Worm (Caenorhabditis elegans) whole organism, L4/young adult: ENCODE data around the gene pitr-4.

Experiments
- W03F9.2 ChIP-seq: fragments of 150-350 bp; optimal IDR thresholded peaks from 2 replicates; lab custom pipeline; 2014; ENCODE audit warnings: missing biosample characterization, missing genetic modification characterization
- dao-5 ChIP-seq: sonication (generic microtip); optimal IDR thresholded peaks from 2 replicates; lab custom pipeline; 2016; ENCODE audit warnings: missing genotype, missing genetic modification characterization, moderate library complexity, missing compliant biosample characterization
- him-1 ChIP-seq: sonication (generic microtip); optimal IDR thresholded peaks from 2 replicates; lab custom pipeline; 2016; ENCODE audit warnings: missing genotype, missing genetic modification reagents, missing genetic modification characterization, missing compliant biosample characterization

pitr-4 gene

DNA sequence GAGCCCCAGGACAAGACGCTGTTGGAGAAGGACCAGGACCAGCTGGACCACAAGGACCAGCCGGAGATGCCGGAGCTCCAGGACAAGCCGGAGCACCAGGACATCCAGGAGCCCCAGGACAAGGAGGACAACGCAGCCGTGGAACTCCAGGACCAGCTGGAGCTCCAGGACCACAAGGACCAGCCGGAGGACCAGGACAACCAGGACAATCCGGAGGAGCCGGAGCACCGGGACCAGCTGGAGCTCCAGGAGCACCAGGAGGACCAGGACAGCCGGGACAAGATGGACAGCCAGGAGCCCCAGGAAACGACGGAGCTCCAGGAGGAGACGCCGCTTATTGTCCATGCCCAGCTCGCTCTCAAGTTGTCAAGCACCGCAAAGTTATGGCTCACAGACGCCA lies 30.9 kb downstream of the pitr-4 start:
- TF ChIP-seq dao-5 (tag; lab: Kevin White, UChicago) (no peak), W03F9.2 (tag; lab: Kevin White, UChicago) (no peak), him-1 (tag; lab: Kevin White, UChicago) (no peak)

DNA sequence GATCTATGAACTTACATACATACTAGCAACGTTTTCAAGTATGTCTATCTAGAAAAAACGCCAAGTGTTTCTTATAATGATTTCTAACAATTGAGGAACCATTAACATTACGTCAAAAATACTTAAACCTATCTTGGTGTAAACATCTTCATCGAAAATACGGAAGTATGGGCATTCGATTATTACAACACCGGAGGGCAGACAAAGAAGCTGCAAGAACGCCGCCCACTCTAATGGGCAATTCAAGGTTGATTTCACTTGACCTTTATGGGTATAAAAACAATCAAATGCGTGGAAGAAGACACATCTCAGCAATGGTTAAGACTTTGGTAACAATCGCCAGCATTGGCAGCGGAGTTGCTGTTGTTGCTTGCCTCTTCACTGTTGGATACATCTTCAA lies 31.8 kb downstream of the pitr-4 start, which contains the start of gene col-146:
TSS of gene col-146 (plus strand) at position 301 of the 400 bp plus-strand sequence.
- TF ChIP-seq dao-5 (tag; lab: Kevin White, UChicago), result no peak
- TF ChIP-seq W03F9.2 (tag; lab: Kevin White, UChicago), result no peak
- TF ChIP-seq him-1 (tag; lab: Kevin White, UChicago), result no peak

DNA sequence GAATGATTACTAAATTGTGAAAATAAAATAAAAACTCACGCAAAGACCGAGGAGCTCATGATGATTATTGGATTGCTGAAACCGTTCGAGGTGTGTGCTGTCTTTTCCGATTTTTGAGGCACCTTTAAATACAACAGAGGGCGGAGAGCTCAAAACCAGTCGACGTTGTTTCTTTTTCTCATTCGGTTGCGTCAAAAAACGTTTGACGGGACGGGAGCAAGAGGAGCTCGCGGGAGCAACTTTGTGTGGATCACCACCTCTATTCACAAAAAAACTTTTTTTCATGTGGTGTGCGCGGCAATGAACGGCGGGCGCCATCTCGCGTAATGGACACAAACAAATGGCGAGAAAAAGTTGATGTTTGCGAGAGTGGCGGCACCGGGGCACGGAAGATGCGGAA lies 32.3 kb downstream of the pitr-4 start, which contains the start of gene idpc-3:
TSS of gene idpc-3 (minus strand) at position 101 of the 400 bp plus-strand sequence.
- TF ChIP-seq W03F9.2 (tag; lab: Kevin White, UChicago) (no peak), him-1 (tag; lab: Kevin White, UChicago) (no peak), dao-5 (tag; lab: Kevin White, UChicago) (no peak)

DNA sequence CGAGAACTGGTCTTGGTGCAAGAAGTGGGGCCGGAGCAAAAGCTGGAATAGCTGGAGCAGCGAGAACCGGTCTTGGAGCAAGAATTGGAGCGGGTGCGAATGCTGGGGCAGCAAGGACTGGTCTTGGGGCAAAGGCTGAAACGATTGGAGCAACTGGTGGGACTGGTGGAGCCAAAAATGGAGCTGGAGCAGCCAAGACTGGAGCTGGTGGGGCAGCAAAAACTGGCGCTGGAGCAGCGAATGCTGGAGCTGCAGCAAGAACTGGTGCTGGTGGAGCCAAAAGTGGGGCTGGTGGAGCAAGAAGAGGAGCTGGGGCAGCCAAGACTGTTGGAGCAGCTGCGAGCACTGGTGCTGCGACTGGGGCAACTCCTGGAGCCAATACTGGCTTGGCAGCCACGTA lies 32.8 kb downstream of the pitr-4 start:
- no peak for TF ChIP-seq dao-5 (tag; lab: Kevin White, UChicago)
- TF ChIP-seq him-1 (tag; lab: Kevin White, UChicago), result no peak
- no peak for TF ChIP-seq W03F9.2 (tag; lab: Kevin White, UChicago)

DNA sequence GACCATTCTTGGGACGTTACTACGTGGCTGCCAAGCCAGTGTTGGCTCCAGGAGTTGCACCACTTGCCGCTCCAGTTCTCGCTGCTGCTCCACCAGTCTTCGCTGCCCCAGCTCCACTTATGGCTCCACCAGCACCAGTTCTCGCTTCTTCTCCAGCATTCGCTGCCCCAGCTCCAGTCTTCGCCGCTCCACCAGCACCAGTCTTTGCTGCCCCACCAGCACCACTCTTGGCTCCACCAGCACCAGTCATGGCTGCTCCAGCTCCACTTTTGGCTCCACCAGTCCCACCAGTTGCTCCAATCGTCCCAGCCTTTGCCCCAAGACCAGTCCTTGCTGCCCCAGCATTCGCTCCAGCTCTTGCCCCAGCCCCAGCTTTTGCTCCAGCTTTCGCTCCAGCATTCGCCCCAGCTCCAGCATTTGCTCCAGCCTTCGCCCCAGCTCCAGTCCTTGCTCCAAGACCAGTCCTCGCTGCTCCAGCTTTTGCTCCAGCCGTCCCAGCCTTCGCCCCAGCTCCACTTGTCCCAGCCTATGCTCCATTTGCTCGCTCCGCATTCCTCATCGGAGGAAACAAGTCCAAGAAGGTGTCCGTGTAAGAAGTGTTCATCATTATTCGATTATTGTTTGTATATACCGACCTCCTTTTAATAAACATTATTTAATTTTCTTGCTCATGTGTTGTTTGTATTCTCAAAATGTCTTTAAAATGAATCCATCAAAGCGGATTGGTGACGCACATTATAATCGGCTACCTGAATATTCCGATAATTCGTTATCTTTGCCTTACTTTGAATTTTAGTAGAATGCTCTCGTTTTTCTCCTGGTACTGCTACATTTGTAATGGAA lies 35.6 kb downstream of the pitr-4 start, which contains the start of gene T06E4.7:
TSS of gene T06E4.7 (plus strand) at position 793 of the 843 bp plus-strand sequence.
- TF ChIP-seq W03F9.2 (tag; lab: Kevin White, UChicago) (no peak), him-1 (tag; lab: Kevin White, UChicago) (no peak), dao-5 (tag; lab: Kevin White, UChicago) (no peak)

DNA sequence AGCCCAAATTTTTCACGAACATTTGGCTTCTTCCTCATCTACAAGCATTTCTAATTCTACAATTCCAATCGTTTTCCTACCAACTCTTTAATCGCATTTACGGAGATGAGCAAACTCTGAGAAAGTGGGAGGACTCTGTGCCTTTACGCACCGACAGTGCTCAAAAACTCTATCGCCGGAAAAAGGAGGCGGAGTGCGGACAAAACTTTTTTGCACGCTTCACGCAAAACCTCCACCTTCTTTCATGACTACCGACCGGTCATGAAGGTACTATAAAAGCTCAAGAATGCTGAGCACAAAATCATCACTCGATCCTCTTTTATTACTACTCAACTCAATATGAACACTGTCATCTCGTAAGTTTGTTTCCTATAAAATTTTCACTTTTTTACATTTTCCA lies 36.3 kb downstream of the pitr-4 start, which contains the start of gene idpc-4:
TSS of gene idpc-4 (plus strand) at position 301 of the 400 bp plus-strand sequence.
- no peak for TF ChIP-seq him-1 (tag; lab: Kevin White, UChicago)
- no peak for TF ChIP-seq dao-5 (tag; lab: Kevin White, UChicago)
- no peak for TF ChIP-seq W03F9.2 (tag; lab: Kevin White, UChicago)

DNA sequence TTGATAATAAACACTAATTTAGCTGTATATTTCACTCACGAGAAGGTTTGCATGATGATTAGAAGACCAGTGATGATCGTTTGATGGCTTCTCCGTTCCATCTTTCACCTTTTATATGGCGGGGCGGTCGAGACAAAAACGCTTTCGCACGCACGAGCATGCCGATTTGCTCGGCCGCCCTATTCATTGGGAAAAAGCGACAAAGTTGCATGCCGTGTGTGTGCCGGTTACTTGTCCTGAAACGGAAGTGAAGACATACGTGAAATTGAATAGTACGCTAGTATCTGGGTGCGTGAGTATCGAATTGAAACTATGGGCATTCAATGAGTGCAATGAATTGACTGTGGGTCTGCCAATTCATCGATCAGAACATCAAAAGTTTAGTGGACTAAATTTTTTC lies 38.6 kb downstream of the pitr-4 start, which contains the start of gene idpc-5:
TSS of gene idpc-5 (minus strand) at position 101 of the 400 bp plus-strand sequence.
- no peak for TF ChIP-seq dao-5 (tag; lab: Kevin White, UChicago)
- no peak for TF ChIP-seq him-1 (tag; lab: Kevin White, UChicago)
- no peak for TF ChIP-seq W03F9.2 (tag; lab: Kevin White, UChicago)

DNA sequence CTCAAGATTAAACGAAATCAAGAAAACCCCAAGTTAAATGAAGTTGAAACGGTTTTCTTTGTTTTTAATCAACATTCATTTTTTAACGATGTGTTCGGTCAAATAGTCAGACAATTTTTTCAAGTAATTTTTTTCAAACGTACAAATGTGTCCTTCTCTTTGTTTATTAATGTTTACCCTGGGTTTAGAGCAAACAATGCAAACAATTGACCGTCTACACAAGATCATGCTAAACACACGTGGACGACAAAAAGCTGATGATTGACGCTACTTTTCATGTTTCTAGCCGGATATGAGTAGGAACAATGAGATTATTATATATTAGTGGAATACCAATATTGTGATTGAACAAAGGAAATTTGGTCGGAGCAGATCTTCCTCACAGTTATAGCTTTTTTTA lies 40.0 kb downstream of the pitr-4 start:
- no peak for TF ChIP-seq W03F9.2 (tag; lab: Kevin White, UChicago)

DNA sequence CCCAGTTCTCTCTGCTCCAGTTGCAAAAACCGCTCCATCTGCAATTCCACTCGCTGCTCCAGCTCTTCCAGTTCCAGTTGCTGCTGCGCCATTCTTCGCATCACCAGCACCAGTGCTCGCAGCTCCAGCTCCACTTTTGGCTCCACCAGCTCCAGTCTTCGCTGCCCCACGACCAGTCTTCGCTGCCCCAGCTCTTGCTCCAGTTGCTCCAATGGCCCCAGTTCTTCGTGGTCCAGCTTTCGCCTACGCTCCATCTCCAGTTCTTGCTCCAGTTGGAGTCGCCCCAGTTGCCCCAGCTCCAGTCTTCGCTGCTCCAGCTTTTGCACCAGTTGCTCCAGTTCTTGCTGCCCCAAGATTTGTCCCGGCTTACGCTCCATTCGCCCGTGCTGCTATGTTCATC lies 41.0 kb downstream of the pitr-4 start:
- TF ChIP-seq W03F9.2 (tag; lab: Kevin White, UChicago) (no peak), dao-5 (tag; lab: Kevin White, UChicago) (no peak), him-1 (tag; lab: Kevin White, UChicago) (no peak)

DNA sequence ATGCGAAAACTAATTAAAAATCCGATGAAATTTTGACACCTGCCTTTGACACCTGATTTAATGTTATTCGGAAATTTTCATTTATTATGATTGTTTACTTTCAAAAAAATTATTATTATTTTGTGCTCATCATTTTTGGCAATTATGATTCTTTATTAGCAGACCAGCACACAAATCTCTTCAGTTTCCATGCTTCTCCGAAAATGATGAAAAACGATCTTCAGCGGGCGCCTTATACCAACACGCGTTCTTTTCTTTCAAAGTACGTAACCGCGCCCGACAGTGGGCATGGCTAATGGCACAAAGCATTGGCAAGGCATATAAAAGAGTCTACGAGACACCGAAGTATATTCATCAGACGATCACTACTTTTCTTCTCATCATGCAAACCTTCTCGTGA lies 41.6 kb downstream of the pitr-4 start, which contains the start of gene idpc-6:
TSS of gene idpc-6 (plus strand) at position 301 of the 400 bp plus-strand sequence.
- TF ChIP-seq W03F9.2 (tag; lab: Kevin White, UChicago) (no peak), him-1 (tag; lab: Kevin White, UChicago) (no peak), dao-5 (tag; lab: Kevin White, UChicago) (no peak)

DNA sequence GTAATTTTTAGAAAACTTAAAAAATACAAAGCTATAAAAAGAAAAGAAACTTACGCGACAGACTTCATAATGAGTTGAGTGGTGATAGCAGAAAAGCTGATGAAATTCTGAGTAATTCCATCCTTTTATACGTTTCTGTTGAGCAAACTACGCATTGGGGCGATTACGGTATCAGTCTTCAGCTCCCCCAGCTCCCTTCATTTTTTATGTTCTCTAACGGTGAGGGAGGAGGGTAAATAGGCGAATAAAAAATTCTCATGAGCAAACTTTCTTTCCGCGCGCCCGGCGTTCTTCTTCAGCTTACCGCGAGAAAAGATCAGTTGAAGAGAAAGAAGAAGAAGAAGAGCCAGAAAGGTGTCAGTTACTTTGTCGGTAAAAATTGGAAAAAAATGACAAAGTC lies 42.5 kb downstream of the pitr-4 start, which contains the start of gene idpc-7:
TSS of gene idpc-7 (minus strand) at position 101 of the 400 bp plus-strand sequence.
- no peak for TF ChIP-seq him-1 (tag; lab: Kevin White, UChicago)
- no peak for TF ChIP-seq W03F9.2 (tag; lab: Kevin White, UChicago)
- TF ChIP-seq dao-5 (tag; lab: Kevin White, UChicago), result no peak

DNA sequence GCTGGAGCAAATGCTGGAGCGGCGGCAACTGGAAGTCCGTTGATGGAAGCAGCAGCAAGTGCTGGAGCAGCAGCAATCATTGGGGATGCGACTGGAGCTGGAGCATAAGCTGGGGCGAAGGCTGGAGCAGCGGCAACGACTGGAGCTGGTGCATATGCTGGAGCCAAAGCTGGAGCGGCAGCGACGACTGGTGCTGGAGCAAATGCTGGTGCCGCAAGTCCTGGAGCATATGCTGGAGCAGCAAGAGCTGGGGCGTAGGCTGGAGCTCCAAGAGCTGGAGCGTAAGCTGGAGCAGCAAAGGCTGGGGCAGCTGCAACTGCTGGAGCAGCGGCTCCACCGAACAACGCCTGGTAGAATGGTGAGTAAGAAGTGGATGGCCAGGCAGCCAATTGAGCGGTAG lies 43.0 kb downstream of the pitr-4 start:
- TF ChIP-seq dao-5 (tag; lab: Kevin White, UChicago) (no peak), W03F9.2 (tag; lab: Kevin White, UChicago) (no peak), him-1 (tag; lab: Kevin White, UChicago) (no peak)

DNA sequence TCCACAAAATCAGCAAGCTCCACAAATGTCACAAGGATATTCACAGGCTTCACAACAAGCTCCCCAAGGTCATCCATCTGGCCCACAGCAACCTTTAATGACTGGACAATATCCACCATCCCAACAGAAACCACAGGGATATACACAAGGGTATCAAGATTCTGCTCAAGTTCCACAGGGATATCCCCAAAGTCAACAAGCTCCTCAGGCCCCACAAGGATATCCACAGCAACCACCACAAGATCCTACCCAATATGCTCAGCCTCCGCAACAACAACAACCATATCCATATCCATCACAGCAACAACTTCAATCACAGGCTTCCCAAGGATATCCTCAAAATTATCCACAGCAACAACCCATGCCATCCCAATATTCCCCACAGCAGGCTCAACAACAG lies 44.7 kb downstream of the pitr-4 start:
- TF ChIP-seq dao-5 (tag; lab: Kevin White, UChicago) (no peak), him-1 (tag; lab: Kevin White, UChicago) (no peak), W03F9.2 (tag; lab: Kevin White, UChicago) (no peak)
